Worm (Caenorhabditis elegans) whole organism, L1 larva: ENCODE measurements around the gene ZC404.1.
A peak's percentile ranks its signal among the peaks of the same experiment; 100 is the strongest.

Experiments used
- C16A3.4 ChIP-seq: fragments of 150-350 bp; optimal IDR thresholded peaks from 2 replicates; lab custom pipeline; 2014; ENCODE audit warnings: missing biosample characterization, missing genetic modification characterization
- F16B12.6 ChIP-seq: fragments of 150-350 bp; optimal IDR thresholded peaks from 2 replicates; lab custom pipeline; 2014; ENCODE audit warnings: missing biosample characterization, missing genetic modification characterization
- Y116A8C.19 ChIP-seq: sonication (generic microtip); optimal IDR thresholded peaks from 2 replicates; lab custom pipeline; 2016; ENCODE audit warnings: missing compliant biosample characterization, missing genetic modification characterization, borderline replicate concordance
- alr-1 ChIP-seq: fragments of 200-800 bp; sonication (Bioruptor generic); optimal IDR thresholded peaks from 2 replicates; lab custom pipeline; 2018; ENCODE audit warnings: borderline replicate concordance, mild to moderate bottlenecking, missing genetic modification characterization, missing compliant biosample characterization
- blmp-1 ChIP-seq: fragments of 150-350 bp; optimal IDR thresholded peaks from 2 replicates; lab custom pipeline; 2014; ENCODE audit warnings: missing biosample characterization, missing genetic modification characterization
- ceh-63 ChIP-seq: fragments of 200-800 bp; sonication (Bioruptor generic); optimal IDR thresholded peaks from 2 replicates; lab custom pipeline; 2018; ENCODE audit warnings: mild to moderate bottlenecking, missing genetic modification characterization, missing compliant biosample characterization
- ces-1 ChIP-seq: fragments of 150-350 bp; optimal IDR thresholded peaks from 2 replicates; lab custom pipeline; 2014; ENCODE audit warnings: missing biosample characterization, missing genetic modification reagents, missing genetic modification characterization
- dpl-1 ChIP-seq, 3 experiments: fragments of 150-350 bp in 2 of 3; sonication (generic microtip) in 1 of 3; optimal IDR thresholded peaks; 2 replicates each; lab custom pipeline; 2014 to 2017; ENCODE audit warnings: missing biosample characterization in 3 of 3, missing genetic modification characterization in 3 of 3, missing genetic modification reagents in 3 of 3
- dsc-1 ChIP-seq: sonication (generic microtip); optimal IDR thresholded peaks from 2 replicates; lab custom pipeline; 2016; ENCODE audit warnings: mild to moderate bottlenecking, missing genetic modification characterization, missing compliant biosample characterization
- efl-1 ChIP-seq, 4 experiments: fragments of 150-350 bp; optimal IDR thresholded peaks in 3 of 4; peaks in 1 of 4; 1 replicate in 1 of 4; 2 replicates in 3 of 4; lab custom pipeline; 2014; ENCODE audit warnings: missing biosample characterization in 2 of 4, missing genetic modification characterization in 2 of 4, missing genetic modification reagents in 2 of 4
- egl-13 ChIP-seq: sonication (generic microtip); optimal IDR thresholded peaks from 2 replicates; lab custom pipeline; 2016; ENCODE audit warnings: missing genotype, missing genetic modification reagents, missing genetic modification characterization, missing compliant biosample characterization
- egl-27 ChIP-seq, 2 experiments: fragments of 150-350 bp in 1 of 2; sonication (generic microtip); optimal IDR thresholded peaks; 3 replicates each; lab custom pipeline; 2017 to 2018; ENCODE audit warnings: missing biosample characterization in 2 of 2, missing genetic modification characterization in 2 of 2, missing genetic modification reagents in 2 of 2
- fkh-4 ChIP-seq: sonication (generic microtip); optimal IDR thresholded peaks from 2 replicates; lab custom pipeline; 2016; ENCODE audit warnings: missing compliant biosample characterization, missing genetic modification characterization, borderline replicate concordance
- fos-1 ChIP-seq: fragments of 150-350 bp; optimal IDR thresholded peaks from 2 replicates; lab custom pipeline; 2014; ENCODE audit warnings: missing biosample characterization, missing genetic modification characterization
- grh-1 ChIP-seq: fragments of 200-800 bp; sonication (Bioruptor generic); IDR thresholded peaks from 2 replicates; pipeline ENCODE4 v1.3.6; 2022; ENCODE audit warnings: missing genetic modification reagents, missing genetic modification characterization, missing compliant biosample characterization
- hlh-17 ChIP-seq: fragments of 200-800 bp; sonication (Bioruptor generic); optimal IDR thresholded peaks from 2 replicates; lab custom pipeline; 2018; ENCODE audit warnings: missing genetic modification characterization, mild to moderate bottlenecking, missing compliant biosample characterization, moderate library complexity, borderline replicate concordance
- hlh-4 ChIP-seq: sonication (generic microtip); optimal IDR thresholded peaks from 2 replicates; lab custom pipeline; 2016; ENCODE audit warnings: mild to moderate bottlenecking, missing genetic modification characterization, missing compliant biosample characterization
- hpl-2 ChIP-seq: fragments of 150-350 bp; optimal IDR thresholded peaks from 2 replicates; lab custom pipeline; 2014; ENCODE audit warnings: missing biosample characterization, missing genetic modification reagents, missing genetic modification characterization
- isw-1 ChIP-seq: fragments of 200-800 bp; sonication (Bioruptor generic); IDR thresholded peaks from 2 replicates; pipeline ENCODE4 v1.3.6; 2022; ENCODE audit warnings: missing genetic modification characterization, missing compliant biosample characterization
- lin-14 ChIP-seq: fragments of 200-800 bp; sonication (Bioruptor generic); optimal IDR thresholded peaks from 2 replicates; lab custom pipeline; 2018; ENCODE audit warnings: mild to moderate bottlenecking, missing genetic modification characterization, moderate library complexity, missing compliant biosample characterization
- lin-15B ChIP-seq: fragments of 150-350 bp; sonication (generic microtip); optimal IDR thresholded peaks from 3 replicates; lab custom pipeline; 2014; ENCODE audit warnings: missing biosample characterization, missing genetic modification characterization
- mep-1 ChIP-seq: fragments of 150-350 bp; optimal IDR thresholded peaks from 2 replicates; lab custom pipeline; 2014; ENCODE audit warnings: missing biosample characterization, missing genetic modification characterization
- nhr-12 ChIP-seq: sonication (generic microtip); optimal IDR thresholded peaks from 2 replicates; lab custom pipeline; 2017; ENCODE audit warnings: missing biosample characterization, missing genetic modification characterization
- nhr-19 ChIP-seq: fragments of 200-800 bp; sonication (Bioruptor generic); conservative IDR thresholded peaks from 2 replicates; pipeline ENCODE4 v1.3.6; 2022; ENCODE audit warnings: missing genetic modification characterization, missing compliant biosample characterization
- nhr-20 ChIP-seq: sonication (generic microtip); optimal IDR thresholded peaks from 2 replicates; lab custom pipeline; 2016; ENCODE audit warnings: mild to moderate bottlenecking, missing genetic modification characterization, missing compliant biosample characterization
- nhr-28 ChIP-seq: fragments of 150-350 bp; optimal IDR thresholded peaks from 2 replicates; lab custom pipeline; 2014; ENCODE audit warnings: missing biosample characterization, missing genetic modification characterization
- nhr-71 ChIP-seq: sonication (generic microtip); optimal IDR thresholded peaks from 2 replicates; lab custom pipeline; 2016; ENCODE audit warnings: mild to moderate bottlenecking, missing genetic modification characterization, moderate library complexity, missing compliant biosample characterization
- nhr-76 ChIP-seq: sonication (generic microtip); optimal IDR thresholded peaks from 2 replicates; lab custom pipeline; 2017; ENCODE audit warnings: missing biosample characterization, missing genetic modification characterization
- nhr-84 ChIP-seq: sonication (generic microtip); optimal IDR thresholded peaks from 2 replicates; lab custom pipeline; 2017; ENCODE audit warnings: missing biosample characterization, missing genetic modification characterization
- nhr-85 ChIP-seq: sonication (generic microtip); peaks from one replicate; lab custom pipeline; 2016; ENCODE audit warnings: missing genetic modification characterization, inconsistent platforms, missing compliant biosample characterization
- nhr-90 ChIP-seq: sonication (generic microtip); optimal IDR thresholded peaks from 2 replicates; lab custom pipeline; 2016; ENCODE audit warnings: mild to moderate bottlenecking, missing genetic modification characterization, missing compliant biosample characterization; ENCODE audit not compliant: poor library complexity
- pag-3 ChIP-seq: sonication (generic microtip); optimal IDR thresholded peaks from 2 replicates; lab custom pipeline; 2017; ENCODE audit warnings: missing genetic modification characterization, mild to moderate bottlenecking, missing compliant biosample characterization, antibody characterized with exemption, borderline replicate concordance; ENCODE audit not compliant: insufficient read depth
- pax-3 ChIP-seq: fragments of 200-800 bp; sonication (Bioruptor generic); optimal IDR thresholded peaks from 2 replicates; lab custom pipeline; 2018; ENCODE audit warnings: mild to moderate bottlenecking, missing genetic modification characterization, moderate library complexity, missing compliant biosample characterization
- rnt-1 ChIP-seq: sonication (generic microtip); optimal IDR thresholded peaks from 2 replicates; lab custom pipeline; 2016; ENCODE audit warnings: mild to moderate bottlenecking, missing genetic modification characterization, moderate library complexity, missing compliant biosample characterization
- snpc-4 ChIP-seq: fragments of 150-350 bp; optimal IDR thresholded peaks from 2 replicates; lab custom pipeline; 2014; ENCODE audit warnings: missing biosample characterization, missing genetic modification characterization
- snu-23 ChIP-seq: sonication (generic microtip); optimal IDR thresholded peaks from 2 replicates; lab custom pipeline; 2016; ENCODE audit warnings: missing genetic modification characterization, missing compliant biosample characterization
- sox-4 ChIP-seq: sonication (generic microtip); optimal IDR thresholded peaks from 2 replicates; lab custom pipeline; 2016; ENCODE audit warnings: missing genetic modification characterization, missing compliant biosample characterization
- sup-37 ChIP-seq: fragments of 200-800 bp; sonication (Bioruptor generic); optimal IDR thresholded peaks from 2 replicates; lab custom pipeline; 2018; ENCODE audit warnings: mild to moderate bottlenecking, missing genetic modification characterization, missing compliant biosample characterization
- tbx-2 ChIP-seq: sonication (generic microtip); optimal IDR thresholded peaks from 2 replicates; lab custom pipeline; 2016; ENCODE audit warnings: missing genetic modification characterization, missing compliant biosample characterization
- unc-98 ChIP-seq: fragments of 200-800 bp; sonication (Bioruptor generic); IDR thresholded peaks from 2 replicates; pipeline ENCODE4 v1.3.6; 2022; ENCODE audit warnings: missing genetic modification characterization, missing compliant biosample characterization

The ZC404.1 gene

ce11 chrV:6793744-6794239 is at the start of gene ZC404.1 (continued):
- TF ChIP-seq hlh-4 (tag; lab: Kevin White, UChicago) (no peak), dpl-1 (GFP tag; optimal IDR thresholded peaks at IDR 0.05; lab: Kevin White, UChicago) (no peak), lin-15B (tag; lab: Kevin White, UChicago) (no peak), snpc-4 (tag; lab: Kevin White, UChicago) (peak; percentile 24), ceh-63 (GFP tag; lab: Kevin White, UChicago) (no peak), F16B12.6 (tag; lab: Kevin White, UChicago) (no peak), isw-1 (GFP tag; lab: Robert Waterston, UW) (no peak; the same call in 1 of the 2 replicates), unc-98 (GFP tag; lab: Robert Waterston, UW) (no peak), C16A3.4 (tag; lab: Kevin White, UChicago) (no peak)

ce11 chrV:6744774-6745173 is 49.2 kb upstream of the ZC404.1 start, which contains the start of gene T25F10.3:
Gene T25F10.3 (plus strand): TSS chrV:6745081.
- TF ChIP-seq blmp-1 (tag; lab: Kevin White, UChicago) (peak; percentile 79), nhr-85 (peak; percentile 4), hpl-2 (GFP tag; lab: Kevin White, UChicago) (no peak)

ce11 chrV:6751493-6752100 is 42.4 kb upstream of the ZC404.1 start:
- peak; percentile 51 for TF ChIP-seq nhr-19 (GFP tag; lab: Robert Waterston, UW)
- TF ChIP-seq efl-1 (optimal IDR thresholded peaks at IDR 0.05; lab: Kevin White, UChicago), result no peak
- peak in 1 of 2 experiments; percentile 64 for TF ChIP-seq efl-1 (GFP tag; optimal IDR thresholded peaks at IDR 0.05 in 1 of 2; lab: Kevin White, UChicago)
- TF ChIP-seq hlh-17 (GFP tag; lab: Kevin White, UChicago), result no peak
- no peak for TF ChIP-seq fos-1 (tag; lab: Kevin White, UChicago)
- peak; percentile 9 for TF ChIP-seq pag-3 (tag; lab: Kevin White, UChicago)
- peak; percentile 19 for TF ChIP-seq rnt-1
- TF ChIP-seq egl-13 (tag; lab: Kevin White, UChicago), result no peak
- peak; percentile 6 for TF ChIP-seq snu-23 (GFP tag; lab: Kevin White, UChicago)
- TF ChIP-seq nhr-20 (tag; lab: Kevin White, UChicago), result peak; percentile 11
- peak; percentile 74 for TF ChIP-seq lin-14 (GFP tag; lab: Kevin White, UChicago)
- TF ChIP-seq egl-27 (tag; optimal IDR thresholded peaks at IDR 0.05; lab: Kevin White, UChicago), result no peak
- TF ChIP-seq nhr-71, result peak; percentile 68

ce11 chrV:6753257-6753656 is 40.7 kb upstream of the ZC404.1 start:
- TF ChIP-seq mep-1 (no peak), fkh-4 (peak; percentile 73), dsc-1 (tag; lab: Kevin White, UChicago) (peak; percentile 84), rnt-1 (no peak)

ce11 chrV:6758017-6758416 is 36.0 kb upstream of the ZC404.1 start, which contains the start of gene dbl-1:
Gene dbl-1 (plus strand): TSS chrV:6758135.
- TF ChIP-seq egl-13 (tag; lab: Kevin White, UChicago) (no peak), nhr-76 (no peak), efl-1 (optimal IDR thresholded peaks at IDR 0.05; lab: Kevin White, UChicago) (no peak), efl-1 (GFP tag; optimal IDR thresholded peaks at IDR 0.05 in 1 of 2; lab: Kevin White, UChicago) (peak in 1 of 2 experiments; percentile 11)
- TF ChIP-seq, all 84 proteins: peak for 1

- TF ChIP-seq grh-1 (GFP tag; lab: Robert Waterston, UW) (no peak), nhr-90 (tag; lab: Kevin White, UChicago) (no peak), nhr-84 (no peak), blmp-1 (tag; lab: Kevin White, UChicago) (no peak), nhr-71 (no peak), egl-27 (tag; optimal IDR thresholded peaks at IDR 0.05; lab: Kevin White, UChicago) (no peak), alr-1 (tag; lab: Kevin White, UChicago) (no peak), nhr-28 (tag; lab: Kevin White, UChicago) (no peak), Y116A8C.19 (tag; lab: Kevin White, UChicago) (no peak), nhr-12 (tag; lab: Kevin White, UChicago) (no peak), fkh-4 (no peak), ces-1 (GFP tag; lab: Kevin White, UChicago) (no peak), sup-37 (GFP tag; lab: Kevin White, UChicago) (no peak), rnt-1 (no peak), sox-4 (no peak), pax-3 (tag; lab: Kevin White, UChicago) (no peak), tbx-2 (tag; lab: Kevin White, UChicago) (no peak)
Observed at ce11 chrV:6762361-6762760, 31.6 kb upstream of the ZC404.1 start, which contains the start of gene T25F10.4. Gene T25F10.4 (minus strand): TSS chrV:6762461.
